Worm (Caenorhabditis elegans) whole organism, L4/young adult: Measurements from ENCODE around the gene srx-26.

Source experiments
- W03F9.2 ChIP-seq: fragments of 150-350 bp; optimal IDR thresholded peaks from 2 replicates; lab custom pipeline; 2014; ENCODE audit warnings: missing biosample characterization, missing genetic modification characterization
- dao-5 ChIP-seq: sonication (generic microtip); optimal IDR thresholded peaks from 2 replicates; lab custom pipeline; 2016; ENCODE audit warnings: missing genotype, missing genetic modification characterization, moderate library complexity, missing compliant biosample characterization

- TF ChIP-seq dao-5 (tag; lab: Kevin White, UChicago), result no peak
- no peak for TF ChIP-seq W03F9.2 (tag; lab: Kevin White, UChicago)
Measured at ce11 chrV:2774042-2774441, 21.1 kb upstream of the srx-26 start, which contains the start of gene srj-18.
